Worm (Caenorhabditis elegans): Measurements from ENCODE around the gene Y75B8A.24.

The Y75B8A.24 gene

DNA sequence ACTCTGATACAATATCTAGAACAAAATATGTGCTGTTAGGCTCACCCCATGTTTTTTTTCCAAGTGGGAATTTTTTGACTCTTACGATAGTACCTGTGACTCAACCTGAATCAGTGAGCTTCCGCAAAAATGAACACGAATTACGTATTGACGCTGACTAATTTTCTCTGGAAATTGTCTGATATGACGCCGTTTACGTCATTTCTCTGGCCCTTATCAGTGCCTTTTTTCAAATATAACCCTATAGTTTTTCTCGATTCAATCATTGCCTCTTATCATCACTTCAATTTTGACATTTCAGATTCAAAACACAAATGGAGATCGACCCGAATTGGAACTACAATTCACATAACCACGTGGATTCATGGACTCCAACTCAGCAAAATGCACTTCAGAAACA, 45.2 kb upstream of the Y75B8A.24 start, which contains the start of gene Y75B8A.28 (continued):
- TF ChIP-seq ztf-28 (GFP tag; IDR thresholded peaks at IDR 0.05) = no peak
- no peak for TF ChIP-seq D2030.7 (GFP tag; IDR thresholded peaks at IDR 0.05)
- no peak for TF ChIP-seq mel-28 (tag; optimal IDR thresholded peaks at IDR 0.05; ENCODE audit: borderline replicate concordance)
- no peak for TF ChIP-seq ceh-27 (GFP tag; optimal IDR thresholded peaks at IDR 0.05)
- peak; percentile 80 for TF ChIP-seq ztf-22 (GFP tag; optimal IDR thresholded peaks at IDR 0.05)
- no peak for TF ChIP-seq Y95B8A.8 (GFP tag; IDR thresholded peaks at IDR 0.05)
- no peak for TF ChIP-seq F57C9.4 (tag; optimal IDR thresholded peaks at IDR 0.05)
- no peak for TF ChIP-seq cebp-2 (GFP tag; IDR thresholded peaks at IDR 0.05)
- no peak for TF ChIP-seq xnd-1 (tag; optimal IDR thresholded peaks at IDR 0.05)
- TF ChIP-seq ztf-25 (GFP tag; IDR thresholded peaks at IDR 0.05) = no peak
- peak; percentile 90 for TF ChIP-seq nhr-80 (tag; optimal IDR thresholded peaks at IDR 0.05)
- TF ChIP-seq unc-62 (GFP tag; optimal IDR thresholded peaks at IDR 0.05) = peak; percentile 77
- TF ChIP-seq let-526 (GFP tag; IDR thresholded peaks at IDR 0.05) = no peak
- TF ChIP-seq dox-1 (GFP tag; IDR thresholded peaks at IDR 0.05) = no peak
- peak; percentile 49 for TF ChIP-seq atf-7 (tag; optimal IDR thresholded peaks at IDR 0.05)
- no peak for TF ChIP-seq T07F8.4 (tag; optimal IDR thresholded peaks at IDR 0.05)
- no peak for TF ChIP-seq B0035.1 (tag; optimal IDR thresholded peaks at IDR 0.05)
- TF ChIP-seq lir-1 (GFP tag; conservative IDR thresholded peaks at IDR 0.05) = no peak
- no peak for TF ChIP-seq F22D6.2 (tag; optimal IDR thresholded peaks at IDR 0.05)
- TF ChIP-seq F37B4.10 (GFP tag; IDR thresholded peaks at IDR 0.05) = no peak

DNA sequence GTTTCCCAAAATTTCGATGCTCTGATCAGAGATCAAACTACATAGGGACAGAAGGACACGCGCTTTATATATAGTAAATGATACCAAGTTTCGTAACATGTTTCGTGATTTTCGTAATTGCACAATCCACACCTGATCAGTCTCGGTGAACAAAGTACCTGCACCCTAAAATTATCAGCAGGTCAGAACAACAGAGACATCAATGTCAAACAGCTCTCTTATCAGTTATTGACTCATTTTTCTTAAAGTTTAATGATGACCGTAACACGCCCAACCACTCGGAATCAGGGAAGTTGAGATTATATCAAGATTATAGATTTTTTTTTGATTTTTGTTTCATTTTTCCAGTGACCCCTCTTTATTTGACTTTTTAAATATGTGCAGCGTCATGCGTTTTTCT, 43.9 kb upstream of the Y75B8A.24 start:
- TF ChIP-seq nhr-80 (tag; optimal IDR thresholded peaks at IDR 0.05) (peak; percentile 77), dox-1 (GFP tag; IDR thresholded peaks at IDR 0.05) (peak; percentile 47), zim-3 (tag; optimal IDR thresholded peaks at IDR 0.05) (no peak), cebp-1 (GFP tag; IDR thresholded peaks at IDR 0.05) (peak; percentile 72), cebp-1 (tag; optimal IDR thresholded peaks at IDR 0.05) (peak; percentile 71), Y67H2A.10 (GFP tag; conservative IDR thresholded peaks at IDR 0.05) (no peak), unc-62 (GFP tag; optimal IDR thresholded peaks at IDR 0.05) (peak; percentile 75)

DNA sequence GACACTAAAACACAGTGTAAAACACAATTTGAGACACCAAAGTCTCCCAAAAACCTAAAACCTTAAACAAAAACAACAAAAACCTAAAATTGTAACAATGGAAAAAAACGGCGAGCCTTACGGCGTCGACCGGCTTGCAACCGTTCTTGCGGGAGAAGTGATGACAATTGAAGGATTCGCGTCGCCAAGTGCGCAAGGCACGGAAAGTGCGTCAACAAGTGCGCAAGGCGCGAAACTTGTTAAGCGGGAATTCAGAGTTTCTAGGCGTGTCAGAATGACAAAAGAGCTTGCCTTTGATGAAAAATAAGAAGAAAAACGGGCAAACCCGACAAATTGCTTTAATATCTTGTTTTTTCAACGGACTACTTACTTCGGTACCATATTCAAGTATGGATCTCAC, 43.0 kb upstream of the Y75B8A.24 start:
- peak; percentile 60 for TF ChIP-seq xnd-1 (tag; optimal IDR thresholded peaks at IDR 0.05)
- TF ChIP-seq dox-1 (GFP tag; IDR thresholded peaks at IDR 0.05) = 0 out of 2 replicates have a peak, but pooled peaks have one; percentile 17
- peak; percentile 85 for TF ChIP-seq ztf-18 (tag; optimal IDR thresholded peaks at IDR 0.05)
- TF ChIP-seq ceh-91 (GFP tag; IDR thresholded peaks at IDR 0.05) = 0 out of 2 replicates have a peak, but pooled peaks have one; percentile 14
- TF ChIP-seq madf-8 (GFP tag; conservative IDR thresholded peaks at IDR 0.05) = peak; percentile 66
- peak; percentile 69 for TF ChIP-seq madf-6 (GFP tag; IDR thresholded peaks at IDR 0.05)

DNA sequence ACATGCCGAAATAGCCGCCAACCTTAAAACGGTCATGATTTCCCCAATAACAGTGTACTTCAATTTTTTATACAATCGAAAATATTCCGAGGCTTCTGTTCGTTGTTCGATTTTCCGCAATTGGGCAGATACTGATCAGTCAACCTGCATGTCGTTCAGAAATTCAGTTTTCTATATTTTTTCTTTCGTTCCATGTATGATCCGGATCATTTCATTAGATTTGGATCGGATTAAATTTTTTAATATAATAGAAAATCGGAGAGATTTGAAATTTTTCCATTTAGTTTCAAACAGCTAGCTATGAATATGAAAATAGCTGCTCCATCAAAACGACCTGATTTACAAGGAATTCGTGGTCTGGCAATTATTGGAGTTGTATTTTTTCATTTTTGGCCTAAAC, 41.6 kb upstream of the Y75B8A.24 start, which contains the start of gene Y75B8A.37:
Gene Y75B8A.37, plus strand, starts transcription at position 301 of the 400 bp plus-strand sequence.
- TF ChIP-seq snpc-4 (GFP tag; optimal IDR thresholded peaks at IDR 0.05) = no peak
- no peak for TF ChIP-seq snpc-4 (tag; optimal IDR thresholded peaks at IDR 0.05)
- no peak for TF ChIP-seq cebp-1 (GFP tag; IDR thresholded peaks at IDR 0.05)
- TF ChIP-seq cebp-1 (tag; optimal IDR thresholded peaks at IDR 0.05) = no peak
- no peak for TF ChIP-seq egrh-3 (GFP tag; IDR thresholded peaks at IDR 0.05)
- no peak for TF ChIP-seq T07F8.4 (tag; optimal IDR thresholded peaks at IDR 0.05)
- no peak for TF ChIP-seq ZK185.1 (tag; optimal IDR thresholded peaks at IDR 0.05; ENCODE audit: poor library complexity, severe bottlenecking)
- TF ChIP-seq nhr-179 (tag; optimal IDR thresholded peaks at IDR 0.05) = no peak
- TF ChIP-seq hmg-20 (GFP tag; IDR thresholded peaks at IDR 0.05) = no peak
- TF ChIP-seq unc-62 (GFP tag; optimal IDR thresholded peaks at IDR 0.05) = no peak
- TF ChIP-seq him-1 (tag; optimal IDR thresholded peaks at IDR 0.05) = no peak
- no peak for TF ChIP-seq Y79H2A.3 (GFP tag; conservative IDR thresholded peaks at IDR 0.05)
- no peak for TF ChIP-seq lin-35 (GFP tag; optimal IDR thresholded peaks at IDR 0.05)
- TF ChIP-seq mes-4 (tag; optimal IDR thresholded peaks at IDR 0.05) = no peak
- no peak for TF ChIP-seq ztf-28 (GFP tag; IDR thresholded peaks at IDR 0.05)
